Worm (Caenorhabditis elegans) whole organism, young adult: Measurements from ENCODE around the gene F42D1.4.

ENCODE experiments used
- D2030.7 ChIP-seq: fragments of 200-800 bp; sonication (Bioruptor generic); IDR thresholded peaks from 2 replicates; pipeline ENCODE4 v1.3.6; 2022; ENCODE audit warnings: missing genetic modification reagents, missing genetic modification characterization, missing compliant biosample characterization
- F10E7.11 ChIP-seq: sonication (generic microtip); optimal IDR thresholded peaks from 2 replicates; lab custom pipeline; 2017; ENCODE audit warnings: mild to moderate bottlenecking, missing genetic modification characterization, moderate library complexity, missing compliant biosample characterization
- F23B12.7 ChIP-seq: sonication (generic microtip); optimal IDR thresholded peaks from 2 replicates; lab custom pipeline; 2017; ENCODE audit warnings: missing genetic modification characterization, mild to moderate bottlenecking, missing compliant biosample characterization, antibody characterized with exemption, moderate library complexity; ENCODE audit not compliant: insufficient read depth
- F33H1.4 ChIP-seq: fragments of 200-800 bp; sonication (Bioruptor generic); IDR thresholded peaks from 2 replicates; pipeline ENCODE4 v1.3.6; 2022; ENCODE audit warnings: missing genetic modification reagents, missing genetic modification characterization, missing compliant biosample characterization
- F37B4.10 ChIP-seq: fragments of 200-800 bp; sonication (Bioruptor generic); IDR thresholded peaks from 2 replicates; pipeline ENCODE4 v1.3.6; 2022; ENCODE audit warnings: missing genetic modification characterization, missing compliant biosample characterization
- F39B2.1 ChIP-seq: fragments of 200-800 bp; sonication (Bioruptor generic); IDR thresholded peaks from 2 replicates; pipeline ENCODE4 v1.3.6; 2022; ENCODE audit warnings: missing genetic modification reagents, missing genetic modification characterization, missing compliant biosample characterization
- K11D2.4 ChIP-seq: fragments of 200-800 bp; sonication (Bioruptor generic); IDR thresholded peaks from 2 replicates; pipeline ENCODE4 v1.3.6; 2022; ENCODE audit warnings: missing genetic modification reagents, missing genetic modification characterization, missing compliant biosample characterization
- K12H6.12 ChIP-seq: fragments of 200-800 bp; sonication (Bioruptor generic); optimal IDR thresholded peaks from 2 replicates; lab custom pipeline; 2018; ENCODE audit warnings: mild to moderate bottlenecking, missing genetic modification characterization, missing compliant biosample characterization
- Y53F4B.3 ChIP-seq: fragments of 200-800 bp; sonication (Bioruptor generic); IDR thresholded peaks from 2 replicates; pipeline ENCODE4 v1.3.6; 2022; ENCODE audit warnings: missing genetic modification reagents, missing genetic modification characterization, missing compliant biosample characterization
- Y53G8AR.9 ChIP-seq: fragments of 200-800 bp; sonication (Bioruptor generic); conservative IDR thresholded peaks from 2 replicates; pipeline ENCODE4 v1.3.6; 2022; ENCODE audit warnings: missing genetic modification reagents, missing genetic modification characterization, missing compliant biosample characterization
- Y67H2A.10 ChIP-seq: fragments of 200-800 bp; sonication (Bioruptor generic); conservative IDR thresholded peaks from 2 replicates; pipeline ENCODE4 v1.3.6; 2022; ENCODE audit warnings: missing genetic modification reagents, missing genetic modification characterization, missing compliant biosample characterization
- Y95B8A.8 ChIP-seq: fragments of 200-800 bp; sonication (Bioruptor generic); IDR thresholded peaks from 2 replicates; pipeline ENCODE4 v1.3.6; 2022; ENCODE audit warnings: missing genetic modification reagents, missing genetic modification characterization, missing compliant biosample characterization
- akir-1 ChIP-seq: fragments of 200-800 bp; sonication (Bioruptor generic); optimal IDR thresholded peaks from 2 replicates; lab custom pipeline; 2018; ENCODE audit warnings: mild to moderate bottlenecking, missing genetic modification characterization, moderate library complexity, missing compliant biosample characterization
- ama-1 ChIP-seq, 3 experiments: fragments of 150-350 bp in 1 of 3; sonication (generic microtip) in 2 of 3; optimal IDR thresholded peaks; 2 replicates each; lab custom pipeline; 2014 to 2018; ENCODE audit warnings: missing biosample characterization in 2 of 3, missing genetic modification characterization in 2 of 3, missing genetic modification reagents in 2 of 3
- aptf-2 ChIP-seq: fragments of 200-800 bp; sonication (Bioruptor generic); conservative IDR thresholded peaks from 2 replicates; pipeline ENCODE4 v1.3.6; 2022; ENCODE audit warnings: missing genetic modification reagents, missing genetic modification characterization, missing compliant biosample characterization
- atf-7 ChIP-seq: sonication (generic microtip); optimal IDR thresholded peaks from 2 replicates; lab custom pipeline; 2017; ENCODE audit warnings: mild to moderate bottlenecking, missing genetic modification characterization, missing compliant biosample characterization
- attf-5 ChIP-seq: fragments of 200-800 bp; sonication (Bioruptor generic); optimal IDR thresholded peaks from 2 replicates; lab custom pipeline; 2018; ENCODE audit warnings: mild to moderate bottlenecking, missing genetic modification characterization, missing compliant biosample characterization
- attf-6 ChIP-seq: fragments of 200-800 bp; sonication (Bioruptor generic); IDR thresholded peaks from 2 replicates; pipeline ENCODE4 v1.3.6; 2022; ENCODE audit warnings: missing genetic modification reagents, missing genetic modification characterization, missing compliant biosample characterization
- bed-1 ChIP-seq: fragments of 200-800 bp; sonication (Bioruptor generic); IDR thresholded peaks from 2 replicates; pipeline ENCODE4 v1.3.6; 2022; ENCODE audit warnings: missing genetic modification reagents, missing genetic modification characterization, missing compliant biosample characterization
- bed-2 ChIP-seq: fragments of 200-800 bp; sonication (Bioruptor generic); IDR thresholded peaks from 2 replicates; pipeline ENCODE4 v1.3.6; 2022; ENCODE audit warnings: missing genetic modification reagents, missing genetic modification characterization, missing compliant biosample characterization
- ccch-3 ChIP-seq: fragments of 200-800 bp; sonication (Bioruptor generic); optimal IDR thresholded peaks from 2 replicates; lab custom pipeline; 2018; ENCODE audit warnings: mild to moderate bottlenecking, missing genetic modification characterization, missing compliant biosample characterization
- ceh-100 ChIP-seq: fragments of 200-800 bp; sonication (Bioruptor generic); IDR thresholded peaks from 2 replicates; pipeline ENCODE4 v1.3.6; 2022; ENCODE audit warnings: missing genetic modification reagents, missing genetic modification characterization, missing compliant biosample characterization
- ceh-58 ChIP-seq: fragments of 200-800 bp; sonication (Bioruptor generic); IDR thresholded peaks from 2 replicates; pipeline ENCODE4 v1.3.6; 2022; ENCODE audit warnings: missing genetic modification characterization, missing compliant biosample characterization
- ceh-79 ChIP-seq: sonication (generic microtip); optimal IDR thresholded peaks from 2 replicates; lab custom pipeline; 2017; ENCODE audit warnings: mild to moderate bottlenecking, missing genetic modification characterization, missing compliant biosample characterization
- chd-7 ChIP-seq: sonication (generic microtip); optimal IDR thresholded peaks from 2 replicates; lab custom pipeline; 2016; ENCODE audit warnings: mild to moderate bottlenecking, missing genetic modification characterization, moderate library complexity, missing compliant biosample characterization
- dox-1 ChIP-seq: fragments of 200-800 bp; sonication (Bioruptor generic); IDR thresholded peaks from 2 replicates; pipeline ENCODE4 v1.3.6; 2022; ENCODE audit warnings: missing genetic modification reagents, missing genetic modification characterization, missing compliant biosample characterization
- dpl-1 ChIP-seq: fragments of 150-350 bp; optimal IDR thresholded peaks from 2 replicates; lab custom pipeline; 2014; ENCODE audit warnings: missing biosample characterization, missing genetic modification reagents, missing genetic modification characterization
- egl-18 ChIP-seq: fragments of 200-800 bp; sonication (Bioruptor generic); IDR thresholded peaks from 2 replicates; pipeline ENCODE4 v1.3.6; 2022; ENCODE audit warnings: missing genetic modification reagents, missing genetic modification characterization, missing compliant biosample characterization
- egrh-3 ChIP-seq: fragments of 200-800 bp; sonication (Bioruptor generic); IDR thresholded peaks from 2 replicates; pipeline ENCODE4 v1.3.6; 2022; ENCODE audit warnings: missing genetic modification reagents, missing genetic modification characterization, missing compliant biosample characterization
- ets-4 ChIP-seq: fragments of 200-800 bp; sonication (Bioruptor generic); optimal IDR thresholded peaks from 2 replicates; lab custom pipeline; 2018; ENCODE audit warnings: mild to moderate bottlenecking, missing genetic modification characterization, missing compliant biosample characterization
- him-1 ChIP-seq: sonication (generic microtip); optimal IDR thresholded peaks from 2 replicates; lab custom pipeline; 2016; ENCODE audit warnings: missing genotype, missing genetic modification reagents, missing genetic modification characterization, missing compliant biosample characterization
- hlh-26 ChIP-seq: fragments of 200-800 bp; sonication (Bioruptor generic); conservative IDR thresholded peaks from 2 replicates; pipeline ENCODE4 v1.3.6; 2022; ENCODE audit warnings: missing genetic modification reagents, missing genetic modification characterization, missing compliant biosample characterization
- hrde-1 ChIP-seq: sonication (generic microtip); optimal IDR thresholded peaks from 2 replicates; lab custom pipeline; 2016; ENCODE audit warnings: missing genetic modification characterization, mild to moderate bottlenecking, missing compliant biosample characterization, moderate library complexity, missing genotype, missing genetic modification reagents, borderline replicate concordance
- hsf-1 ChIP-seq: fragments of 200-800 bp; sonication (Bioruptor generic); IDR thresholded peaks from 2 replicates; pipeline ENCODE4 v1.3.6; 2022; ENCODE audit warnings: missing genetic modification reagents, missing genetic modification characterization, missing compliant biosample characterization
- lag-1 ChIP-seq: fragments of 200-800 bp; sonication (Bioruptor generic); IDR thresholded peaks from 2 replicates; pipeline ENCODE4 v1.3.6; 2022; ENCODE audit warnings: missing genetic modification reagents, missing genetic modification characterization, missing compliant biosample characterization
- lin-35 ChIP-seq, 3 experiments: fragments of 150-350 bp in 2 of 3; sonication (generic microtip) in 1 of 3; optimal IDR thresholded peaks; 2 replicates each; lab custom pipeline; 2014 to 2018; ENCODE audit warnings: missing biosample characterization in 3 of 3, missing genetic modification characterization in 3 of 3, missing genetic modification reagents in 3 of 3
- madf-10 ChIP-seq: sonication (generic microtip); optimal IDR thresholded peaks from 2 replicates; lab custom pipeline; 2016; ENCODE audit warnings: mild to moderate bottlenecking, missing genetic modification characterization, missing compliant biosample characterization
- madf-3 ChIP-seq: fragments of 200-800 bp; sonication (Bioruptor generic); IDR thresholded peaks from 2 replicates; pipeline ENCODE4 v1.3.6; 2022; ENCODE audit warnings: missing genetic modification reagents, missing genetic modification characterization, missing compliant biosample characterization
- madf-6 ChIP-seq: fragments of 200-800 bp; sonication (Bioruptor generic); IDR thresholded peaks from 2 replicates; pipeline ENCODE4 v1.3.6; 2022; ENCODE audit warnings: missing genetic modification reagents, missing genetic modification characterization, missing compliant biosample characterization
- madf-8 ChIP-seq: fragments of 200-800 bp; sonication (Bioruptor generic); conservative IDR thresholded peaks from 2 replicates; pipeline ENCODE4 v1.3.6; 2022; ENCODE audit warnings: missing genetic modification reagents, missing genetic modification characterization, missing compliant biosample characterization
- mxl-1 ChIP-seq: sonication (generic microtip); optimal IDR thresholded peaks from 2 replicates; lab custom pipeline; 2016; ENCODE audit warnings: missing genetic modification characterization, missing compliant biosample characterization
- nhr-27 ChIP-seq: fragments of 200-800 bp; sonication (Bioruptor generic); optimal IDR thresholded peaks from 2 replicates; lab custom pipeline; 2018; ENCODE audit warnings: mild to moderate bottlenecking, missing genetic modification characterization, moderate library complexity, missing compliant biosample characterization
- sea-2 ChIP-seq: fragments of 200-800 bp; sonication (Bioruptor generic); IDR thresholded peaks from 2 replicates; pipeline ENCODE4 v1.3.6; 2022; ENCODE audit warnings: missing genetic modification characterization, missing compliant biosample characterization
- snpc-3.4 ChIP-seq: sonication (generic microtip); optimal IDR thresholded peaks from 2 replicates; lab custom pipeline; 2017; ENCODE audit warnings: missing genetic modification characterization, mild to moderate bottlenecking, missing compliant biosample characterization, antibody characterized with exemption, moderate library complexity, missing genotype, missing genetic modification reagents
- snpc-4 ChIP-seq, 5 experiments: fragments of 150-350 bp in 1 of 5; sonication (generic microtip) in 4 of 5; optimal IDR thresholded peaks; 2 replicates each; lab custom pipeline; 2014 to 2018; ENCODE audit warnings: missing genetic modification characterization in 5 of 5, missing biosample characterization in 3 of 5, antibody characterized with exemption in 2 of 5, mild to moderate bottlenecking in 2 of 5, missing compliant biosample characterization in 2 of 5, missing genotype in 2 of 5, moderate library complexity in 2 of 5, missing genetic modification reagents in 1 of 5
- sptf-2 ChIP-seq: fragments of 200-800 bp; sonication (Bioruptor generic); optimal IDR thresholded peaks from 2 replicates; lab custom pipeline; 2018; ENCODE audit warnings: mild to moderate bottlenecking, missing genetic modification characterization, missing compliant biosample characterization
- zim-3 ChIP-seq: sonication (generic microtip); optimal IDR thresholded peaks from 2 replicates; lab custom pipeline; 2017; ENCODE audit warnings: mild to moderate bottlenecking, missing genetic modification characterization, moderate library complexity, missing compliant biosample characterization
- ztf-6 ChIP-seq: fragments of 200-800 bp; sonication (Bioruptor generic); IDR thresholded peaks from 2 replicates; pipeline ENCODE4 v1.3.6; 2022; ENCODE audit warnings: missing genetic modification reagents, missing genetic modification characterization, missing compliant biosample characterization

The F42D1.4 gene

DNA sequence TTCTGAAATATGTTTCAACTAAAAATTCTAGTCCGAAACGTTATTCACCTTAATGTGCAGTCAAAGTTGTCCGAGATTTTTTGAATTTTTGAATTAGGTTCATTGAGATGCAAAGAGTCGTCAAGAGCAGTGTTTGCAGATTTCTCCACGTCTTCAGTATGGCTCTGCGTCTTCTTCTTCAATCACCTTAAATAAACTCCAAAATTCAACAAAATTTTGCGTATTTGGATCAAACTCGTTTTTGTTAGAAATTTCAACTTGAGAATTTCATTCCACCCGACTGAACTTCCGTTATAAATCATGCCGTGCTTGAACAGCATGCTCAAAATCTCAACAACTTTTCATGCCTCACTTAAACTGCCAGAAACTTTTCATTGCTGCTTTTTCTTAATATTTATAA, 5.0 kb downstream of the F42D1.4 start, which contains the start of gene T04C10.3:
Gene T04C10.3, plus strand, starts transcription at position 301 of the 400 bp plus-strand sequence.
- TF ChIP-seq hrde-1 (tag; lab: Kevin White, UChicago) (no peak), bed-2 (GFP tag; lab: Robert Waterston, UW) (no peak), snpc-3.4 (tag; lab: Kevin White, UChicago) (no peak), ets-4 (no peak), ceh-58 (no peak), ccch-3 (GFP tag; lab: Kevin White, UChicago) (no peak), ceh-100 (GFP tag; lab: Robert Waterston, UW) (no peak), F10E7.11 (tag; lab: Kevin White, UChicago) (no peak), aptf-2 (GFP tag; lab: Robert Waterston, UW) (no peak), hsf-1 (GFP tag; lab: Robert Waterston, UW) (no peak), hlh-26 (GFP tag; lab: Robert Waterston, UW) (no peak), F39B2.1 (GFP tag; lab: Robert Waterston, UW) (no peak), dox-1 (no peak), Y53G8AR.9 (GFP tag; lab: Robert Waterston, UW) (no peak), ztf-6 (no peak), attf-6 (no peak), nhr-27 (tag; lab: Kevin White, UChicago) (no peak), him-1 (tag; lab: Kevin White, UChicago) (no peak), Y53F4B.3 (GFP tag; lab: Robert Waterston, UW) (no peak), lag-1 (no peak)

DNA sequence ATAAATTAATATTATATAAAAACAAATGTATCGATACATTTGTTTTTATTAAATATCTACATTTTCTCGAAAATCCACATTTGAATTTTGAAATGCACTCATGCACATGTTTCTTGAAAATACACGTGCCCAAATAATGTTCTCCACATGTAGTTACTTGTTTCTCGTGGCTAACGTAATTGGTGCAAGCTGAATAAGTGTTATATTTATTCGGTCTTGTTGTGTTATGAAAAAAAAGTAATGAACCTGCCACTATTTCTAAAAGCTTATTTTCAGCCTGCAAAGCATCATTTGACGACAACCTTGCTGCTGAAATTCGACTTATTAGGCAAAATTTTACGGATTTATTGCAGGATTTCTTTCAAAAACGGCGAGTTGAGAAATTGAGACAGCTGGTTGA, 6.4 kb downstream of the F42D1.4 start:
- no peak for TF ChIP-seq mxl-1 (tag; lab: Kevin White, UChicago)
- TF ChIP-seq madf-8 (GFP tag; lab: Robert Waterston, UW) = no peak
- TF ChIP-seq snpc-4 (GFP tag; optimal IDR thresholded peaks at IDR 0.05; lab: Kevin White, UChicago) = no peak
- TF ChIP-seq snpc-4 (tag; optimal IDR thresholded peaks at IDR 0.05; lab: Kevin White, UChicago) = peak in 3 of 4 experiments; percentile 6 to 41 (median 17)
- no peak for TF ChIP-seq egrh-3
- no peak for TF ChIP-seq zim-3 (tag; lab: Kevin White, UChicago)
- no peak for TF ChIP-seq attf-5 (GFP tag; lab: Kevin White, UChicago)
- TF ChIP-seq madf-6 (GFP tag; lab: Robert Waterston, UW) = no peak
- no peak for TF ChIP-seq ceh-100 (GFP tag; lab: Robert Waterston, UW)
- TF ChIP-seq chd-7 (tag; lab: Kevin White, UChicago) = no peak
- TF ChIP-seq Y95B8A.8 = no peak
- TF ChIP-seq F23B12.7 = peak; percentile 45
- no peak for TF ChIP-seq sea-2 (GFP tag; lab: Robert Waterston, UW)
- TF ChIP-seq atf-7 = no peak
- 0 out of 2 replicates have a peak, but pooled peaks have one; percentile 21 for TF ChIP-seq K11D2.4 (GFP tag; lab: Robert Waterston, UW)
- TF ChIP-seq madf-3 = no peak
- no peak for TF ChIP-seq snpc-3.4 (tag; lab: Kevin White, UChicago)
- TF ChIP-seq Y67H2A.10 (GFP tag; lab: Robert Waterston, UW) = no peak
- TF ChIP-seq madf-10 (tag; lab: Kevin White, UChicago) = peak; percentile 13
- no peak for TF ChIP-seq ceh-79 (tag; lab: Kevin White, UChicago)
- no peak for TF ChIP-seq K12H6.12 (tag; lab: Kevin White, UChicago)
- TF ChIP-seq D2030.7 (GFP tag; lab: Robert Waterston, UW) = no peak
- TF ChIP-seq dpl-1 = no peak
- no peak for TF ChIP-seq sptf-2 (GFP tag; lab: Kevin White, UChicago)
- TF ChIP-seq bed-1 = no peak
- no peak for TF ChIP-seq egl-18 (GFP tag; lab: Robert Waterston, UW)
- no peak for TF ChIP-seq F33H1.4 (GFP tag; lab: Robert Waterston, UW)
- no peak for TF ChIP-seq ama-1 (optimal IDR thresholded peaks at IDR 0.05; lab: Kevin White, UChicago)
- no peak for TF ChIP-seq ama-1 (GFP tag; optimal IDR thresholded peaks at IDR 0.05; lab: Kevin White, UChicago)
- TF ChIP-seq akir-1 = no peak
- TF ChIP-seq lin-35 (GFP tag; optimal IDR thresholded peaks at IDR 0.05; lab: Kevin White, UChicago) = peak in 1 of 3 experiments; percentile 21
- no peak for TF ChIP-seq F37B4.10
